Fruit fly (Drosophila melanogaster) whole organism, embryonic: ENCODE measurements around the gene Cyp313a4.

ENCODE experiments used
- CG10209 ChIP-seq: fragments of 200-800 bp; sonication (Bioruptor generic); optimal IDR thresholded peaks from 3 replicates; lab custom pipeline; 2017; ENCODE audit warnings: missing biosample characterization, mild to moderate bottlenecking, missing genetic modification characterization, missing genetic modification reagents
- CG13296 ChIP-seq: fragments of 200-800 bp; sonication (Bioruptor generic); optimal IDR thresholded peaks from 3 replicates; lab custom pipeline; 2018; ENCODE audit warnings: missing biosample characterization, mild to moderate bottlenecking, missing genetic modification characterization
- CG13624 ChIP-seq: fragments of 200-800 bp; sonication (Bioruptor generic); optimal IDR thresholded peaks from 2 replicates; lab custom pipeline; 2016; ENCODE audit warnings: missing biosample characterization, missing genetic modification characterization
- CG14014 ChIP-seq: fragments of 200-800 bp; sonication (Bioruptor generic); IDR thresholded peaks from 2 replicates; pipeline ENCODE4 v1.3.6; 2022; ENCODE audit warnings: missing biosample characterization, missing genetic modification characterization
- CG15696 ChIP-seq: fragments of 200-800 bp; sonication (Bioruptor generic); optimal IDR thresholded peaks from 2 replicates; lab custom pipeline; 2019; ENCODE audit warnings: missing biosample characterization, mild to moderate bottlenecking, missing genetic modification characterization, moderate library complexity
- CG17359 ChIP-seq: fragments of 200-800 bp; sonication (Bioruptor generic); optimal IDR thresholded peaks from 3 replicates; lab custom pipeline; 2018; ENCODE audit warnings: missing biosample characterization, mild to moderate bottlenecking, missing genetic modification characterization, moderate library complexity
- CG2129 ChIP-seq: fragments of 200-800 bp; sonication (Bioruptor generic); IDR thresholded peaks from 2 replicates; pipeline ENCODE4 v1.3.6; 2022; ENCODE audit warnings: missing biosample characterization, missing genetic modification characterization; ENCODE audit not compliant: partially characterized antibody
- CG31224 ChIP-seq: fragments of 200-800 bp; sonication (Bioruptor generic); IDR thresholded peaks from 2 replicates; pipeline ENCODE4 v1.3.6; 2022; ENCODE audit warnings: missing biosample characterization, missing genetic modification characterization
- CG31441 ChIP-seq: fragments of 200-800 bp; sonication (Bioruptor generic); IDR thresholded peaks from 2 replicates; pipeline ENCODE4 v1.3.6; 2022; ENCODE audit warnings: missing biosample characterization, missing genetic modification characterization
- CG34422 ChIP-seq: fragments of 200-800 bp; sonication (Bioruptor generic); IDR thresholded peaks from 3 replicates; pipeline ENCODE4 v1.3.6; 2022; ENCODE audit warnings: missing biosample characterization, missing genetic modification characterization
- CG3995 ChIP-seq: fragments of 200-800 bp; sonication (Bioruptor generic); optimal IDR thresholded peaks from 3 replicates; lab custom pipeline; 2016; ENCODE audit warnings: missing biosample characterization, missing genetic modification characterization
- CG4360 ChIP-seq: fragments of 200-800 bp; sonication (Bioruptor generic); IDR thresholded peaks from 2 replicates; pipeline ENCODE4 v1.3.6; 2022; ENCODE audit warnings: missing biosample characterization, missing genetic modification characterization
- CG43689 ChIP-seq: fragments of 200-800 bp; sonication (Bioruptor generic); IDR thresholded peaks from 2 replicates; pipeline ENCODE4 v1.3.6; 2022; ENCODE audit warnings: missing biosample characterization, missing genetic modification characterization
- CG6813 ChIP-seq: fragments of 200-800 bp; sonication (Bioruptor generic); optimal IDR thresholded peaks from 2 replicates; lab custom pipeline; 2017; ENCODE audit warnings: missing biosample characterization, missing genetic modification characterization, mild to moderate bottlenecking, moderate library complexity, missing genetic modification reagents
- CG8281 ChIP-seq: fragments of 200-800 bp; sonication (Bioruptor generic); optimal IDR thresholded peaks from 2 replicates; lab custom pipeline; 2018; ENCODE audit warnings: missing biosample characterization, mild to moderate bottlenecking, missing genetic modification characterization, moderate library complexity
- CG8359 ChIP-seq: fragments of 200-800 bp; sonication (Bioruptor generic); optimal IDR thresholded peaks from 2 replicates; lab custom pipeline; 2017; ENCODE audit warnings: missing biosample characterization, mild to moderate bottlenecking, missing genetic modification characterization, borderline replicate concordance
- Dbx ChIP-seq: fragments of 200-800 bp; sonication (Bioruptor generic); IDR thresholded peaks from 3 replicates; pipeline ENCODE4 v1.3.6; 2022; ENCODE audit warnings: missing biosample characterization, missing genetic modification characterization
- Dfd ChIP-seq, 2 experiments: fragments of >200 bp; optimal IDR thresholded peaks; 2 replicates each; lab custom pipeline; 2017; ENCODE audit warnings: missing biosample characterization in 2 of 2, missing genetic modification characterization in 2 of 2
- Dp ChIP-seq: fragments of 200-800 bp; sonication (Bioruptor generic); optimal IDR thresholded peaks from 2 replicates; lab custom pipeline; 2018; ENCODE audit warnings: missing biosample characterization, mild to moderate bottlenecking, missing genetic modification characterization, moderate library complexity
- Ets65A ChIP-seq: fragments of 200-800 bp; sonication (Bioruptor generic); peaks from one replicate; lab custom pipeline; 2016; ENCODE audit warnings: missing biosample characterization, missing genetic modification characterization
- Gug ChIP-seq: fragments of 200-800 bp; sonication (Bioruptor generic); IDR thresholded peaks from 4 replicates; pipeline ENCODE4 v1.3.6; 2022; ENCODE audit warnings: missing biosample characterization, missing genetic modification characterization
- H15 ChIP-seq: fragments of 200-800 bp; sonication (Bioruptor generic); IDR thresholded peaks from 3 replicates; pipeline ENCODE4 v1.3.6; 2022; ENCODE audit warnings: missing biosample characterization, missing genetic modification characterization
- Hmr ChIP-seq: fragments of 200-800 bp; sonication (Bioruptor generic); optimal IDR thresholded peaks from 3 replicates; lab custom pipeline; 2017; ENCODE audit warnings: mild to moderate bottlenecking, missing biosample characterization, missing genetic modification reagents, missing genetic modification characterization
- Hsf ChIP-seq: fragments of 200-800 bp; sonication (Bioruptor generic); optimal IDR thresholded peaks from 3 replicates; lab custom pipeline; 2016; ENCODE audit warnings: missing biosample characterization, missing genetic modification characterization
- Mad ChIP-seq: fragments of 200-800 bp; sonication (Bioruptor generic); optimal IDR thresholded peaks from 2 replicates; lab custom pipeline; 2016; ENCODE audit warnings: missing biosample characterization, missing genetic modification characterization
- Nf-YB ChIP-seq: fragments of 200-800 bp; sonication (Bioruptor generic); optimal IDR thresholded peaks from 3 replicates; lab custom pipeline; 2019; ENCODE audit warnings: missing biosample characterization, mild to moderate bottlenecking, missing genetic modification characterization, moderate library complexity
- Oaz ChIP-seq: fragments of 200-800 bp; sonication (Bioruptor generic); IDR thresholded peaks from 2 replicates; pipeline ENCODE4 v1.3.6; 2022; ENCODE audit warnings: missing biosample characterization, missing genetic modification characterization
- Ravus ChIP-seq: fragments of 200-800 bp; sonication (Bioruptor generic); IDR thresholded peaks from 2 replicates; pipeline ENCODE4 v1.3.6; 2022; ENCODE audit warnings: missing biosample characterization, missing genetic modification characterization
- TFAM ChIP-seq: fragments of 200-800 bp; sonication (Bioruptor generic); optimal IDR thresholded peaks from 2 replicates; lab custom pipeline; 2017; ENCODE audit warnings: missing biosample characterization, missing genetic modification characterization, inconsistent platforms
- ase ChIP-seq: fragments of 200-800 bp; sonication (Bioruptor generic); IDR thresholded peaks from 3 replicates; pipeline ENCODE4 v1.3.6; 2022; ENCODE audit warnings: missing biosample characterization, missing genetic modification characterization
- az2 ChIP-seq: fragments of 200-800 bp; sonication (Bioruptor generic); optimal IDR thresholded peaks from 3 replicates; lab custom pipeline; 2016; ENCODE audit warnings: missing biosample characterization, missing genetic modification characterization
- bowl ChIP-seq: fragments of 200-800 bp; sonication (Bioruptor generic); IDR thresholded peaks from 2 replicates; pipeline ENCODE4 v1.3.6; 2022; ENCODE audit warnings: missing biosample characterization, missing genetic modification characterization
- bsh ChIP-seq, 2 experiments: fragments of 200-800 bp; sonication (Bioruptor generic); optimal IDR thresholded peaks; 2 replicates each; lab custom pipeline; 2017 to 2018; ENCODE audit warnings: mild to moderate bottlenecking in 2 of 2, missing biosample characterization in 2 of 2, missing genetic modification characterization in 2 of 2, moderate library complexity in 1 of 2
- chm ChIP-seq: fragments of 200-800 bp; sonication (Bioruptor generic); IDR thresholded peaks from 2 replicates; pipeline ENCODE4 v1.3.6; 2022; ENCODE audit warnings: missing biosample characterization, missing genetic modification characterization
- corto ChIP-seq: fragments of 200-800 bp; sonication (Bioruptor generic); optimal IDR thresholded peaks from 2 replicates; lab custom pipeline; 2016; ENCODE audit warnings: missing biosample characterization, mild to moderate bottlenecking, missing genetic modification characterization, moderate library complexity
- dysf ChIP-seq: fragments of 200-800 bp; sonication (Bioruptor generic); IDR thresholded peaks from 3 replicates; pipeline ENCODE4 v1.3.6; 2022; ENCODE audit warnings: missing biosample characterization, missing genetic modification characterization
- fd64A ChIP-seq: fragments of 200-800 bp; sonication (Bioruptor generic); optimal IDR thresholded peaks from 3 replicates; lab custom pipeline; 2018; ENCODE audit warnings: missing biosample characterization, mild to moderate bottlenecking, missing genetic modification characterization
- fru ChIP-seq: fragments of >200 bp; optimal IDR thresholded peaks from 2 replicates; lab custom pipeline; 2017
- lmd ChIP-seq: fragments of 200-800 bp; sonication (Bioruptor generic); IDR thresholded peaks from 2 replicates; pipeline ENCODE4 v1.3.6; 2022; ENCODE audit warnings: missing biosample characterization, missing genetic modification characterization
- nerfin-1 ChIP-seq: fragments of 200-800 bp; sonication (Bioruptor generic); optimal IDR thresholded peaks from 3 replicates; lab custom pipeline; 2019; ENCODE audit warnings: missing biosample characterization, mild to moderate bottlenecking, missing genetic modification characterization, moderate library complexity
- pnt ChIP-seq: fragments of 200-800 bp; sonication (Bioruptor generic); optimal IDR thresholded peaks from 3 replicates; lab custom pipeline; 2016; ENCODE audit warnings: missing biosample characterization, missing genetic modification characterization
- shn ChIP-seq: fragments of 200-800 bp; sonication (Bioruptor generic); optimal IDR thresholded peaks from 3 replicates; lab custom pipeline; 2016; ENCODE audit warnings: missing biosample characterization, missing genetic modification characterization
- so ChIP-seq: fragments of 200-800 bp; sonication (Bioruptor generic); IDR thresholded peaks from 3 replicates; pipeline ENCODE4 v1.3.6; 2022; ENCODE audit warnings: missing biosample characterization, missing genetic modification characterization
- stc ChIP-seq: fragments of 200-800 bp; sonication (Bioruptor generic); IDR thresholded peaks from 2 replicates; pipeline ENCODE4 v1.3.6; 2022; ENCODE audit warnings: missing biosample characterization, missing genetic modification characterization
- tx ChIP-seq: fragments of 200-800 bp; sonication (Bioruptor generic); optimal IDR thresholded peaks from 2 replicates; lab custom pipeline; 2016; ENCODE audit warnings: missing biosample characterization, missing genetic modification characterization
- unpg ChIP-seq: fragments of 200-800 bp; sonication (Bioruptor generic); optimal IDR thresholded peaks from 3 replicates; lab custom pipeline; 2018; ENCODE audit warnings: missing biosample characterization, mild to moderate bottlenecking, missing genetic modification characterization, moderate library complexity
- wdn ChIP-seq: fragments of 200-800 bp; sonication (Bioruptor generic); IDR thresholded peaks from 2 replicates; pipeline ENCODE4 v1.3.6; 2022; ENCODE audit warnings: missing biosample characterization, missing genetic modification characterization
- yki ChIP-seq: fragments of >200 bp; optimal IDR thresholded peaks from 3 replicates; lab custom pipeline; 2018
- zen2 ChIP-seq: fragments of 200-800 bp; sonication (Bioruptor generic); IDR thresholded peaks from 3 replicates; pipeline ENCODE4 v1.3.6; 2022; ENCODE audit warnings: missing biosample characterization, missing genetic modification characterization; ENCODE audit not compliant: partially characterized antibody

Cyp313a4 gene

DNA sequence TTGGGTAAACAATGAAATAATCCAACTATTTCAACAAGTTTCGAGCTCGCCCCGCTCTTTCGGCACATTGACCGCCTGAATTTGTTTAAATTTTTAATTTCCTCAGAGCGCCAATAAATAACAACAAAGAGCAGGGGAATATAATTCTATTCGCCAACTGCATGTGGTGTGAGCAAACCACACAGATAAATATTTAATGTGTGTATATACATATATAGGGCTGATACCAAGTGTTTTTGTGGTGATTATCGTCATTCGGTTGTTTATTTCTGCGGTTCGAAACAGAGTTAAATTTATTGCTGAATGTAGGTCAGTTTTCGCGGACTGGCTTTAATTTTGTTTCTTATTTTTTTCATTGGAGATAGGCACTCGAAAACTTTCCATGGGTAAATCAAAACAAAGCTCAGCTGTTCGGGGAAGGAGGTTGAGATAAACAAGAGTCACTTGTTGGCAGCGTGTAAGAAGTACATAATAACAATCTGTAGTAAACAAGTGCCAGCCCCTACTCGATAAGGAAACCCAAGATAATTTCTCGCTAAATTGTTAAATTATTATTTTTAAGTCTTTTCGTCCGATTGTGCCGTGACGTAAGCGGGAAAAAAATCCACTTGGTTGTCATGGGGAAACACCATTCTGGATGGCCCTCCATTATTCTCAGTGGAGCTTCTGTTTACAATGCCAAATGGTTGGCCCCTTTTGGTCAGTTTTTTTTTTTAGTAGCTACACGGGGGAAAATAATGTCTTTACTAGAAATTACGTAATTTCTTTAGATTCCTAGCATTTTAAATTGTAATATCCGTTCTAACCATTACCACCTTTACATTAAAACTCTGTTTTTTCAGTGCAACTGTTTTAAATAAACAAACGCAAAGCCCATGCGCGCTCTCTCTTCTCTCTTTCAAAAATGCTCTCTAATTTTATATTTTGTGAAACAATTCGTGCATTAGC lies 36.7 kb upstream of the Cyp313a4 start (continued):
- TF ChIP-seq Nf-YB (GFP tag; lab: Kevin White, UChicago) (no peak), wdn (GFP tag; lab: Robert Waterston, UW) (peak; percentile 68; the same call in 1 of the 2 replicates), CG14014 (peak; percentile 66), CG34422 (peak; percentile 37; the same call in 1 of the 3 replicates), Hmr (GFP tag; lab: Kevin White, UChicago) (peak; percentile 46), CG31224 (0 out of 2 replicates have a peak, but pooled peaks have one; percentile 17), Dfd (GFP tag; optimal IDR thresholded peaks at IDR 0.05; lab: Kevin White, UChicago) (no peak), fd64A (GFP tag; lab: Kevin White, UChicago) (peak; percentile 7), yki (no peak), zen2 (GFP tag; lab: Robert Waterston, UW) (no peak), Oaz (GFP tag; lab: Robert Waterston, UW) (peak; percentile 56), Mad (GFP tag; lab: Kevin White, UChicago) (no peak), CG8359 (no peak), Ets65A (GFP tag; lab: Kevin White, UChicago) (peak; percentile 66), CG3995 (GFP tag; lab: Kevin White, UChicago) (no peak), fru (no peak), CG10209 (GFP tag; lab: Kevin White, UChicago) (peak; percentile 45), CG13624 (GFP tag; lab: Kevin White, UChicago) (peak; percentile 49), pnt (GFP tag; lab: Kevin White, UChicago) (peak; percentile 6), nerfin-1 (tag; lab: Kevin White, UChicago) (no peak), Gug (GFP tag; lab: Robert Waterston, UW) (peak; percentile 29; the same call in 2 of the 4 replicates), CG4360 (GFP tag; lab: Robert Waterston, UW) (no peak), CG43689 (GFP tag; lab: Robert Waterston, UW) (no peak), Hsf (GFP tag; lab: Kevin White, UChicago) (peak; percentile 64), dysf (peak; percentile 76), ase (GFP tag; lab: Robert Waterston, UW) (peak; percentile 56; the same call in 2 of the 3 replicates), H15 (GFP tag; lab: Robert Waterston, UW) (peak; percentile 60; the same call in 1 of the 3 replicates), bsh (GFP tag; optimal IDR thresholded peaks at IDR 0.05; lab: Kevin White, UChicago) (peak in 1 of 2 experiments; percentile 45), tx (GFP tag; lab: Kevin White, UChicago) (no peak), so (GFP tag; lab: Robert Waterston, UW) (no peak; the same call in 2 of the 3 replicates), az2 (peak; percentile 20), unpg (peak; percentile 42), chm (GFP tag; lab: Robert Waterston, UW) (no peak; the same call in 1 of the 2 replicates), CG2129 (GFP tag; lab: Robert Waterston, UW) (no peak), TFAM (GFP tag; lab: Kevin White, UChicago) (no peak), stc (GFP tag; lab: Robert Waterston, UW) (peak; percentile 58; the same call in 1 of the 2 replicates), bowl (GFP tag; lab: Robert Waterston, UW) (no peak), CG17359 (tag; lab: Kevin White, UChicago) (peak; percentile 67), CG8281 (peak; percentile 7), CG6813 (peak; percentile 50), lmd (peak; percentile 50), CG15696 (tag; lab: Kevin White, UChicago) (peak; percentile 1), corto (GFP tag; lab: Kevin White, UChicago) (peak; percentile 10), Dbx (no peak), CG13296 (GFP tag; lab: Kevin White, UChicago) (no peak), Ravus (GFP tag; lab: Robert Waterston, UW) (peak; percentile 21), Dp (GFP tag; lab: Kevin White, UChicago) (no peak), shn (GFP tag; lab: Kevin White, UChicago) (peak; percentile 4), CG31441 (GFP tag; lab: Robert Waterston, UW) (peak; percentile 53)
